Worm (Caenorhabditis elegans): Measurements from ENCODE around the gene trpp-12.
A peak's percentile ranks its signal among the peaks of the same experiment; 100 is the strongest.

The trpp-12 gene

DNA sequence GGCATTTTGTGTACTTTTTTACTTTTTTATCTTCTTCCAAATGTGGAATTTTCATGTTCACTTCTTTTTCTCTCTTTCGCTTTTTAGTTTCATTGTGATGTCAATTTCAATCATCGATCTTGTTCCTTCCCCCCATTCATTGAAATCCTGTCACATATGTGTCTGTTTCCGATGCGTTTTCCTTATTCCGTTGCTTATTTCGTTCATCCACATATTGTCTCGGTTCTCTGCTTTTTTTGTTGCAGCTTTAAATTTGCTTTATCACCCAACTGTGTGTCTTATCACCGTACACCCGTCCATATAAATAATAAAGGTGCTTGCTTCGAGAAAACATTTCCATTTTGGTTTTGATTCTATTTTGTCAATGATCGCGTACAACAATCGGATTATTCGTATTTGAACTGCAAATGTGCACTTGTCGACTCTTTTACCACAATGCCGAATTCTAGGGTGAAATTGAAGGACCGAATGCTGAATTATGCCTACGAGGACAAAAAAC, at the start of gene trpp-12, which contains the start of gene C43H6.12:
Gene trpp-12 (plus strand): TSS at position 449 of the 499 bp plus-strand sequence.
Gene C43H6.12 (plus strand): TSS at position 365 of the 499 bp plus-strand sequence.
- TF ChIP-seq ztf-4 (tag; optimal IDR thresholded peaks at IDR 0.05) (no peak), skn-1 (tag; optimal IDR thresholded peaks at IDR 0.05) (no peak), crh-2 (tag; optimal IDR thresholded peaks at IDR 0.05) (no peak), gmeb-1 (tag; optimal IDR thresholded peaks at IDR 0.05) (no peak), elt-1 (tag; optimal IDR thresholded peaks at IDR 0.05) (no peak), Y55F3AM.14 (GFP tag; optimal IDR thresholded peaks at IDR 0.05) (no peak), unc-39 (tag; optimal IDR thresholded peaks at IDR 0.05) (no peak), nhr-12 (tag; optimal IDR thresholded peaks at IDR 0.05) (no peak), nhr-77 (tag; optimal IDR thresholded peaks at IDR 0.05) (no peak), peb-1 (tag; optimal IDR thresholded peaks at IDR 0.05) (no peak), nhr-21 (tag; optimal IDR thresholded peaks at IDR 0.05) (no peak), mdl-1 (tag; optimal IDR thresholded peaks at IDR 0.05) (no peak), ZK546.5 (tag; optimal IDR thresholded peaks at IDR 0.05) (no peak), nhr-6 (tag; optimal IDR thresholded peaks at IDR 0.05) (no peak), alr-1 (tag; optimal IDR thresholded peaks at IDR 0.05) (no peak), nhr-129 (tag; optimal IDR thresholded peaks at IDR 0.05) (no peak), F13H6.1 (tag; optimal IDR thresholded peaks at IDR 0.05) (no peak), sem-4 (tag; optimal IDR thresholded peaks at IDR 0.05) (no peak), snpc-4 (tag; optimal IDR thresholded peaks at IDR 0.05) (no peak)

DNA sequence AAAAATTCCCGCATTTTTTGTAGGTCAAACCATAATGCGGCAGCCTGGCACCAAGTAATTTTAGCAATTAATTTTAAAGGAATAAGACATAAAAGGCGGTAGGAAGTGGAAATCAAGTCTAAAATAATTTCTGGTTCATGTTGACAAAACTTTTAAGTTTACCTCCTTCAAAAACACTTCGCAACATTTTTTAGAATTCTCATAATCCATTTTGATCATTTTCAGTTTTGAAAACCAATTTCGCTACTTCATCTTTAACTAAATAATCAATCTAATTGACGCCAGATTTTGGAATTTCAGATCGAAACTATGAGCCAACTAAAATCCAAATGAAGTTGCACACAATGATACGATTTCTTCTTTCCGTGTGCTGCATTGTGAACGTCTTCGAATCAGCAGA, 49.7 kb upstream of the trpp-12 start, which contains the start of gene lgc-40:
Gene lgc-40 (plus strand): TSS at position 301 of the 400 bp plus-strand sequence.
- TF ChIP-seq mab-5 (tag; optimal IDR thresholded peaks at IDR 0.05) (no peak), nhr-237 (tag; optimal IDR thresholded peaks at IDR 0.05) (no peak), ama-1 (optimal IDR thresholded peaks at IDR 0.05) (no peak), unc-62 (GFP tag; optimal IDR thresholded peaks at IDR 0.05) (no peak), unc-55 (GFP tag; optimal IDR thresholded peaks at IDR 0.05) (no peak), ztf-4 (tag; optimal IDR thresholded peaks at IDR 0.05) (no peak), nhr-11 (tag; optimal IDR thresholded peaks at IDR 0.05) (no peak), blmp-1 (tag; optimal IDR thresholded peaks at IDR 0.05; ENCODE audit: insufficient read depth) (no peak), lin-13 (GFP tag; optimal IDR thresholded peaks at IDR 0.05) (no peak), mdl-1 (tag; optimal IDR thresholded peaks at IDR 0.05) (no peak), elt-1 (tag; optimal IDR thresholded peaks at IDR 0.05) (no peak), ztf-1 (GFP tag; conservative IDR thresholded peaks at IDR 0.05) (no peak), nhr-23 (tag; optimal IDR thresholded peaks at IDR 0.05) (no peak), dmd-4 (tag; optimal IDR thresholded peaks at IDR 0.05) (no peak), Y55F3AM.14 (GFP tag; optimal IDR thresholded peaks at IDR 0.05) (no peak), sem-4 (tag; optimal IDR thresholded peaks at IDR 0.05) (no peak)

DNA sequence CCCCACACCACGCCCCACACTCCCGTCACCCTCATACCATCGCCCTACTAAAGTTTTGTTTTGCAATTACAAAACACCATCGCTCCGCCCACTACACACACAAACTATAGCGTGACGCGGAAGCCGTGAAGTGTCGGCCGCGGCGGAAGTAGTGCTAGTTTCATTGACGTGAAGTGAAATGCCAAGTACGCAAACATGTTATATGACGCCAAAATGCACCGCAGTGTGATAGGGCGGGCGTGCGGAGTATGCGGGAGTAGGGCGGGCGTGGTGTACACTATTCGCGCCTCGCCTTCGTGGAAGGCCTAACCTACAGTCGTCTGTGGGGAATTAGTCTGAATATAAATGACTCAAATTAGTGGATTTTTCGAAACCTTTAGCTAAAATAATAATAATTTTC, 46.6 kb upstream of the trpp-12 start:
- no peak for TF ChIP-seq elt-1 (tag; optimal IDR thresholded peaks at IDR 0.05)
- TF ChIP-seq gmeb-1 (tag; optimal IDR thresholded peaks at IDR 0.05): no peak
- TF ChIP-seq nhr-23 (tag; optimal IDR thresholded peaks at IDR 0.05): no peak
- TF ChIP-seq unc-55 (GFP tag; optimal IDR thresholded peaks at IDR 0.05): no peak
- TF ChIP-seq zag-1 (tag; optimal IDR thresholded peaks at IDR 0.05): no peak
- TF ChIP-seq peb-1 (tag; optimal IDR thresholded peaks at IDR 0.05): no peak
- TF ChIP-seq lin-11 (tag; optimal IDR thresholded peaks at IDR 0.05): no peak
- TF ChIP-seq ceh-16 (tag; optimal IDR thresholded peaks at IDR 0.05): no peak
- no peak for TF ChIP-seq alr-1 (tag; optimal IDR thresholded peaks at IDR 0.05)
- no peak for TF ChIP-seq ztf-4 (tag; optimal IDR thresholded peaks at IDR 0.05)
- no peak for TF ChIP-seq elt-3 (tag; optimal IDR thresholded peaks at IDR 0.05)
- no peak for TF ChIP-seq snpc-4 (tag; optimal IDR thresholded peaks at IDR 0.05)
- TF ChIP-seq sma-9 (GFP tag; optimal IDR thresholded peaks at IDR 0.05): no peak
- TF ChIP-seq sma-9 (tag; optimal IDR thresholded peaks at IDR 0.05): no peak
- no peak for TF ChIP-seq nhr-21 (tag; optimal IDR thresholded peaks at IDR 0.05)
- no peak for TF ChIP-seq ama-1 (optimal IDR thresholded peaks at IDR 0.05)
- TF ChIP-seq unc-39 (tag; optimal IDR thresholded peaks at IDR 0.05): no peak
- no peak for TF ChIP-seq skn-1 (tag; optimal IDR thresholded peaks at IDR 0.05)
- TF ChIP-seq blmp-1 (tag; optimal IDR thresholded peaks at IDR 0.05; ENCODE audit: insufficient read depth): no peak
- no peak for TF ChIP-seq unc-62 (GFP tag; optimal IDR thresholded peaks at IDR 0.05)

DNA sequence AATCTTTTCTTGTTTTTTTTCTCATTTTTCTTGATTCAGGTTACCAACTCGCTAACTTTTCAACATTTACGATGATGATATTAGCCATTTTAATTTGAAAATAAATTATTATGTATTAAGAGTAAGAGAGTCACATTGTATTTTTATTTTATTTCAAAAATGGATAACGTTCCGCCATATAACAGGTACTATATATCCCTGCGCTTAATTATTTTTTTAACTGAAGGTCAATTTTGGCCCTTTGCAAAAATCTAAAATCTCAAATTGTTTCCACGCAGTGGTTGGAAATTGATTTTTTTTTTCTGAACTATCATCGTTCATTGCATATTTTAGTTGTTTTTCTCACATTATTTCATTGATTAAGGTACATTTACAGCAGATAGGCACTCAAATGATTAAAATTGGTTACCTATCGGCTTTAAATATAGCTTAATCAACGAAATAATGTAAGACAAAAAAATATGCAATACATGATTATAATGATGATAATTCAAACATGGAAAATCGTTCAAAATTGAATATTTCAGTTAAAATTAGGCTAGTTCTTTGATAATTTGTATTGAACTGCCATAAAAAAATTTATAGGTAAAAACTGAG, 44.7 kb upstream of the trpp-12 start:
- TF ChIP-seq ztf-4 (tag; optimal IDR thresholded peaks at IDR 0.05) (peak; percentile 69), zag-1 (tag; optimal IDR thresholded peaks at IDR 0.05) (no peak), sma-3 (GFP tag; optimal IDR thresholded peaks at IDR 0.05) (peak; percentile 95), ceh-82 (tag; optimal IDR thresholded peaks at IDR 0.05) (peak; percentile 79), ama-1 (optimal IDR thresholded peaks at IDR 0.05) (no peak), mbf-1 (tag; optimal IDR thresholded peaks at IDR 0.05) (peak; percentile 60), lin-13 (GFP tag; optimal IDR thresholded peaks at IDR 0.05) (peak; percentile 94), crh-2 (tag; optimal IDR thresholded peaks at IDR 0.05) (peak; percentile 97), skn-1 (tag; optimal IDR thresholded peaks at IDR 0.05) (peak; percentile 86), sma-9 (GFP tag; optimal IDR thresholded peaks at IDR 0.05) (peak; percentile 85), sma-9 (tag; optimal IDR thresholded peaks at IDR 0.05) (no peak), mab-5 (tag; optimal IDR thresholded peaks at IDR 0.05) (peak; percentile 53), C34F6.9 (tag; optimal IDR thresholded peaks at IDR 0.05) (peak; percentile 75), aly-2 (tag; optimal IDR thresholded peaks at IDR 0.05) (peak; percentile 68), ZK546.5 (tag; optimal IDR thresholded peaks at IDR 0.05) (peak; percentile 51), ztf-1 (GFP tag; conservative IDR thresholded peaks at IDR 0.05) (no peak), nhr-237 (tag; optimal IDR thresholded peaks at IDR 0.05) (peak; percentile 90), elt-3 (tag; optimal IDR thresholded peaks at IDR 0.05) (no peak), blmp-1 (tag; optimal IDR thresholded peaks at IDR 0.05; ENCODE audit: insufficient read depth) (peak; percentile 68), dmd-4 (tag; optimal IDR thresholded peaks at IDR 0.05) (peak; percentile 76), nhr-10 (tag; optimal IDR thresholded peaks at IDR 0.05) (peak; percentile 91), elt-1 (tag; optimal IDR thresholded peaks at IDR 0.05) (no peak), nhr-25 (tag; optimal IDR thresholded peaks at IDR 0.05) (peak; percentile 97), unc-55 (GFP tag; optimal IDR thresholded peaks at IDR 0.05) (peak; percentile 58), ceh-16 (tag; optimal IDR thresholded peaks at IDR 0.05) (no peak), sem-4 (tag; optimal IDR thresholded peaks at IDR 0.05) (peak; percentile 90)

Data from whole organism, L2 larva.